Fruit fly (Drosophila melanogaster): ENCODE results near the gene Rca1.

The Rca1 gene

dm6 chr2L:6830264-6830729, 21.8 kb upstream of the Rca1 start (continued):
- TF ChIP-seq tin (GFP tag; optimal IDR thresholded peaks at IDR 0.05) (peak; percentile 50), CG14860 (GFP tag; IDR thresholded peaks at IDR 0.05; ENCODE audit: partially characterized antibody) (no peak), CG17568 (GFP tag; optimal IDR thresholded peaks at IDR 0.05) (no peak), Bteb2 (GFP tag; optimal IDR thresholded peaks at IDR 0.05) (no peak), Fer1 (GFP tag; optimal IDR thresholded peaks at IDR 0.05) (peak; percentile 54)

- no peak for TF ChIP-seq Doc3 (GFP tag; IDR thresholded peaks at IDR 0.05; ENCODE audit: partially characterized antibody)
- TF ChIP-seq bigmax (GFP tag; optimal IDR thresholded peaks at IDR 0.05), result no peak
- TF ChIP-seq CG32772 (GFP tag; IDR thresholded peaks at IDR 0.05), result no peak
- TF ChIP-seq ttk (GFP tag; IDR thresholded peaks at IDR 0.05), result peak; percentile 34
- peak; percentile 11 for TF ChIP-seq HmgZ (tag; optimal IDR thresholded peaks at IDR 0.05)
- TF ChIP-seq E2f2 (GFP tag; IDR thresholded peaks at IDR 0.05), result no peak
- no peak for TF ChIP-seq CG2120 (GFP tag; optimal IDR thresholded peaks at IDR 0.05)
- TF ChIP-seq Oaz (GFP tag; IDR thresholded peaks at IDR 0.05), result no peak
- no peak for TF ChIP-seq CG2199 (GFP tag; IDR thresholded peaks at IDR 0.05)
- no peak for TF ChIP-seq CG10959 (GFP tag; IDR thresholded peaks at IDR 0.05)
- TF ChIP-seq exex (tag; optimal IDR thresholded peaks at IDR 0.05), result peak; percentile 3
- no peak for TF ChIP-seq CG14965 (GFP tag; optimal IDR thresholded peaks at IDR 0.05; ENCODE audit: borderline replicate concordance)
- peak; percentile 35; the same call in 1 of the 2 replicates for TF ChIP-seq onecut (GFP tag; IDR thresholded peaks at IDR 0.05)
- no peak for TF ChIP-seq CG9437 (GFP tag; optimal IDR thresholded peaks at IDR 0.05)
- no peak for TF ChIP-seq Hr39 (optimal IDR thresholded peaks at IDR 0.05)
- no peak for TF ChIP-seq CG11695 (GFP tag; IDR thresholded peaks at IDR 0.05)
- TF ChIP-seq grn (GFP tag; optimal IDR thresholded peaks at IDR 0.05), result peak; percentile 87
- 0 out of 2 replicates have a peak, but pooled peaks have one; percentile 7 for TF ChIP-seq CG32767 (GFP tag; IDR thresholded peaks at IDR 0.05)
- no peak for TF ChIP-seq CG33213 (GFP tag; optimal IDR thresholded peaks at IDR 0.05)
- TF ChIP-seq vvl (GFP tag; IDR thresholded peaks at IDR 0.05), result peak; percentile 46
- TF ChIP-seq seq (GFP tag; IDR thresholded peaks at IDR 0.05), result peak; percentile 74; the same call in 1 of the 2 replicates
- peak; percentile 44 for TF ChIP-seq ftz-f1 (GFP tag; optimal IDR thresholded peaks at IDR 0.05)
- no peak for TF ChIP-seq CG34224 (GFP tag; IDR thresholded peaks at IDR 0.05; ENCODE audit: partially characterized antibody)
- no peak for TF ChIP-seq HLH3B (GFP tag; IDR thresholded peaks at IDR 0.05)
- TF ChIP-seq CG4424 (GFP tag; optimal IDR thresholded peaks at IDR 0.05), result no peak
- TF ChIP-seq Ets65A (GFP tag), result peak; percentile 88
- no peak for TF ChIP-seq ro (GFP tag; IDR thresholded peaks at IDR 0.05)
- no peak for TF ChIP-seq Taf1 (GFP tag; IDR thresholded peaks at IDR 0.05)
- no peak for TF ChIP-seq trh (GFP tag; optimal IDR thresholded peaks at IDR 0.05)
- TF ChIP-seq CG14860 (GFP tag; IDR thresholded peaks at IDR 0.05; ENCODE audit: partially characterized antibody), result no peak
- no peak for TF ChIP-seq CG17186 (GFP tag; optimal IDR thresholded peaks at IDR 0.05)
- TF ChIP-seq sc (optimal IDR thresholded peaks at IDR 0.05), result no peak
- TF ChIP-seq sc (GFP tag; optimal IDR thresholded peaks at IDR 0.05), result no peak
- no peak for TF ChIP-seq CG8359 (GFP tag; optimal IDR thresholded peaks at IDR 0.05; ENCODE audit: borderline replicate concordance)
- peak; percentile 86; the same call in 2 of the 4 replicates for TF ChIP-seq chinmo (GFP tag; IDR thresholded peaks at IDR 0.05; ENCODE audit: partially characterized antibody)
- no peak for TF ChIP-seq CG31388 (GFP tag; optimal IDR thresholded peaks at IDR 0.05)
- TF ChIP-seq CG13624 (GFP tag; optimal IDR thresholded peaks at IDR 0.05), result no peak
- TF ChIP-seq CG17829 (tag; optimal IDR thresholded peaks at IDR 0.05), result peak; percentile 1
- no peak for TF ChIP-seq CG2116 (GFP tag; optimal IDR thresholded peaks at IDR 0.05)
- no peak for TF ChIP-seq Rx (GFP tag; IDR thresholded peaks at IDR 0.05)
- no peak for TF ChIP-seq CG18599 (GFP tag; optimal IDR thresholded peaks at IDR 0.05)
- TF ChIP-seq CG1603 (tag; optimal IDR thresholded peaks at IDR 0.05), result peak; percentile 19
- 0 out of 2 replicates have a peak, but pooled peaks have one; percentile 24 for TF ChIP-seq CG11696 (GFP tag; IDR thresholded peaks at IDR 0.05)
- TF ChIP-seq CG4707 (GFP tag; optimal IDR thresholded peaks at IDR 0.05), result no peak
- TF ChIP-seq nmo (GFP tag; optimal IDR thresholded peaks at IDR 0.05), result peak; percentile 6
- TF ChIP-seq CG3163 (GFP tag; optimal IDR thresholded peaks at IDR 0.05), result no peak
Measured at dm6 chr2L:6833661-6834073, 18.4 kb upstream of the Rca1 start.

Measured in whole organism, embryonic.